Fruit fly (Drosophila melanogaster) whole organism, embryonic: ENCODE data around the gene CG17650.

Source experiments
- Bgb ChIP-seq: fragments of 200-800 bp; sonication (Bioruptor generic); IDR thresholded peaks from 2 replicates; pipeline ENCODE4 v1.3.6; 2022; ENCODE audit warnings: missing biosample characterization, missing genetic modification characterization; ENCODE audit not compliant: partially characterized antibody
- CG3163 ChIP-seq: fragments of 200-800 bp; sonication (Bioruptor generic); optimal IDR thresholded peaks from 3 replicates; lab custom pipeline; 2016; ENCODE audit warnings: missing biosample characterization, missing genetic modification characterization
- p53 ChIP-seq: fragments of 200-800 bp; sonication (Bioruptor generic); optimal IDR thresholded peaks from 2 replicates; lab custom pipeline; 2016; ENCODE audit warnings: missing biosample characterization, missing genetic modification characterization
- run ChIP-seq: fragments of 200-800 bp; sonication (Bioruptor generic); optimal IDR thresholded peaks from 3 replicates; lab custom pipeline; 2018; ENCODE audit warnings: missing biosample characterization, mild to moderate bottlenecking, missing genetic modification characterization

DNA sequence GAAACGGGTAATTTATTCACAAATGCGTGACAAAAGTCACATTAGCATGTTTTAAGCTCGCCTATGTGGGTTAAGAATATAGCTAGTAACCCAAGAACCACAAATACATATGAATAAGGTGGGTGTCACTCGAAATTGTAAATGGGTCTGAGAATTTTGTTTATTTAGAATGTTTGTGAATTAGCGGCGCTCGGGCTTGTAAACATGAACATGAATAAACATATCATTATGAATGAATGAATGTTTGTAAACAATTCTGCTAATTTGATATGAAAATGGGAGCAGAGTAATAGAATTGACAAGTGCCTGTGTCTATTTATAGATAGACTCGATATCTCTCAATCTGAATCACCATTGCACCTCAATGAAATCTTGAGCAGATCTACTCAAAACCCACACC lies 23.8 kb downstream of the CG17650 start:
- TF ChIP-seq Bgb (GFP tag; lab: Robert Waterston, UW) (no peak), run (tag; lab: Kevin White, UChicago) (no peak), p53 (GFP tag; lab: Kevin White, UChicago) (no peak), CG3163 (GFP tag; lab: Kevin White, UChicago) (no peak)
